Fruit fly (Drosophila melanogaster) whole organism: ENCODE measurements around the gene stac.

Experiments
- pan ChIP-seq: fragments of >200 bp; optimal IDR thresholded peaks from 2 replicates; lab custom pipeline; 2017
- psq ChIP-seq: fragments of >200 bp; optimal IDR thresholded peaks from 2 replicates; lab custom pipeline; 2017

dm6 chr3R:25036644-25037043, 19.4 kb upstream of the stac start, which contains the start of gene CG31115:
- no peak for TF ChIP-seq psq
- TF ChIP-seq pan (lab: Kevin White, UChicago), result no peak
